Worm (Caenorhabditis elegans): ENCODE results near the gene H24K24.2.

DNA sequence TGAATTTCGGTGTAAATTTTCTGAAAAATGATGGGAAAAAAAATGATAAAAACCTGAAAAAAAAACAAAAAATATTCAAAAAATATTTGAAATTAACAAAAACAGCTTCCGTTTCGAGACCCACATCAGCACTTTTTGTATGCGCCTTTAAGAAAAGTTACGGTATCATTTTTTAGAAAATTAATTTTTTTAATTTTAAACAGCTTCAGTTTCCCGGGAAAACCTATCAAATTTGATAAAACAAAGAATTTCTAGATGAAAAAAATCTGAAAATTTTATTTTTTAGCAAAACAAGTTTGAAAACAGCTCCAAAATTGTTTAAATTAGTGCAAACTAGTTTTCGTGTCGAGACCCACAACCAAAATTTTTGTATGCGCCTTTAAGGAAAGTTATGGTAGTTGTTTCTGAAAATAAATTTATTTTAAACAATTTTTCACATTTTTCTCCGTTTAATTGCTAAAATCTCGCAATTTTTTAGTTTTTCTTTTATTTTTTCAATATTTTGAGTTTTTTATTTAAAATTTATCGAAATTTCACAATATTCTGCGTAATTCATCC is 51.5 kb downstream of the H24K24.2 start:
- TF ChIP-seq nhr-25 (tag; optimal IDR thresholded peaks at IDR 0.05; ENCODE audit: borderline replicate concordance, insufficient read depth): no peak
- TF ChIP-seq hlh-30 (tag; optimal IDR thresholded peaks at IDR 0.05; ENCODE audit: insufficient read depth): no peak
- no peak for TF ChIP-seq nhr-10 (tag; optimal IDR thresholded peaks at IDR 0.05)
- no peak for TF ChIP-seq zfp-3 (GFP tag; conservative IDR thresholded peaks at IDR 0.05)
- TF ChIP-seq nhr-102 (tag; optimal IDR thresholded peaks at IDR 0.05): no peak
- no peak for TF ChIP-seq pqm-1 (tag; optimal IDR thresholded peaks at IDR 0.05)
- TF ChIP-seq lin-13 (GFP tag; optimal IDR thresholded peaks at IDR 0.05): no peak
- no peak for TF ChIP-seq daf-12 (tag; optimal IDR thresholded peaks at IDR 0.05)
- TF ChIP-seq Y5F2A.4 (GFP tag; optimal IDR thresholded peaks at IDR 0.05): no peak
- no peak for TF ChIP-seq hmg-1.1 (GFP tag; IDR thresholded peaks at IDR 0.05)

Data from whole organism, L4 larva.